Worm (Caenorhabditis elegans) whole organism, L3 larva: Measurements from ENCODE around the gene skn-1.

Experiments used
- R02D3.7 ChIP-seq: fragments of 150-350 bp; optimal IDR thresholded peaks from 2 replicates; lab custom pipeline; 2014; ENCODE audit warnings: missing biosample characterization, missing genetic modification characterization
- nhr-11 ChIP-seq: fragments of 150-350 bp; optimal IDR thresholded peaks from 2 replicates; lab custom pipeline; 2014; ENCODE audit warnings: missing biosample characterization, missing genetic modification characterization
- nhr-12 ChIP-seq: fragments of 150-350 bp; optimal IDR thresholded peaks from 2 replicates; lab custom pipeline; 2014; ENCODE audit warnings: missing biosample characterization, missing genetic modification characterization
- nhr-28 ChIP-seq: fragments of 150-350 bp; optimal IDR thresholded peaks from 2 replicates; lab custom pipeline; 2014; ENCODE audit warnings: missing biosample characterization, missing genetic modification characterization
- skn-1 ChIP-seq: fragments of 150-350 bp; optimal IDR thresholded peaks from 2 replicates; lab custom pipeline; 2014; ENCODE audit warnings: missing biosample characterization, missing genetic modification characterization
- ztf-11 ChIP-seq: fragments of 150-350 bp; optimal IDR thresholded peaks from 2 replicates; lab custom pipeline; 2014; ENCODE audit warnings: missing biosample characterization, missing genetic modification characterization

ce11 chrIV:5701646-5702045, 41.5 kb upstream of the skn-1 start:
- TF ChIP-seq R02D3.7 (tag; lab: Kevin White, UChicago) = no peak
- TF ChIP-seq ztf-11 (tag; lab: Kevin White, UChicago) = no peak
- no peak for TF ChIP-seq skn-1 (tag; lab: Kevin White, UChicago)
- no peak for TF ChIP-seq nhr-11 (tag; lab: Kevin White, UChicago)
- no peak for TF ChIP-seq nhr-28 (tag; lab: Kevin White, UChicago)
- TF ChIP-seq nhr-12 (tag; lab: Kevin White, UChicago) = no peak
